Worm (Caenorhabditis elegans): ENCODE measurements around the gene scl-17.

- no peak for TF ChIP-seq nhr-11 (tag; optimal IDR thresholded peaks at IDR 0.05)
- TF ChIP-seq nhr-28 (tag; optimal IDR thresholded peaks at IDR 0.05), result no peak
- no peak for TF ChIP-seq nhr-76 (tag; optimal IDR thresholded peaks at IDR 0.05)
- no peak for TF ChIP-seq Y116A8C.19 (tag; optimal IDR thresholded peaks at IDR 0.05; ENCODE audit: borderline replicate concordance)
- no peak for TF ChIP-seq dpl-1 (GFP tag; optimal IDR thresholded peaks at IDR 0.05)
- no peak for TF ChIP-seq rnt-1 (tag; optimal IDR thresholded peaks at IDR 0.05)
Observed at ce11 chrII:1490813-1491212, 45.8 kb downstream of the scl-17 start.
